Fruit fly (Drosophila melanogaster): ENCODE measurements around the gene CG3961.

CG3961 gene

dm6 chr3L:18837707-18838244 is 52.5 kb downstream of the CG3961 start (continued):
- TF ChIP-seq CG12744 (GFP tag; optimal IDR thresholded peaks at IDR 0.05) (no peak), CG12769 (tag; optimal IDR thresholded peaks at IDR 0.05) (peak; percentile 40), lbe (GFP tag; optimal IDR thresholded peaks at IDR 0.05) (no peak), PHDP (tag; optimal IDR thresholded peaks at IDR 0.05) (no peak), CG9817 (tag; optimal IDR thresholded peaks at IDR 0.05) (no peak), CG7786 (GFP tag; optimal IDR thresholded peaks at IDR 0.05) (no peak), CG6854 (GFP tag; optimal IDR thresholded peaks at IDR 0.05) (peak; percentile 51), CG14667 (GFP tag; IDR thresholded peaks at IDR 0.05) (no peak), ttk (GFP tag; IDR thresholded peaks at IDR 0.05) (no peak), Fer3 (tag; optimal IDR thresholded peaks at IDR 0.05) (peak; percentile 23), CG8944 (GFP tag; optimal IDR thresholded peaks at IDR 0.05) (no peak), jigr1 (GFP tag; IDR thresholded peaks at IDR 0.05) (no peak), H2.0 (GFP tag; IDR thresholded peaks at IDR 0.05) (no peak), nerfin-1 (tag; optimal IDR thresholded peaks at IDR 0.05) (no peak), Fer1 (GFP tag; optimal IDR thresholded peaks at IDR 0.05) (no peak), Med (GFP tag) (peak; percentile 29), vnd (GFP tag; IDR thresholded peaks at IDR 0.05; ENCODE audit: partially characterized antibody) (no peak), Ravus (GFP tag; IDR thresholded peaks at IDR 0.05) (no peak), dpn (GFP tag; optimal IDR thresholded peaks at IDR 0.05) (no peak), Asciz (GFP tag; optimal IDR thresholded peaks at IDR 0.05) (no peak), Xbp1 (GFP tag; optimal IDR thresholded peaks at IDR 0.05) (no peak), shn (GFP tag; optimal IDR thresholded peaks at IDR 0.05) (no peak), pita (GFP tag; optimal IDR thresholded peaks at IDR 0.05) (no peak), nerfin-2 (GFP tag; IDR thresholded peaks at IDR 0.05; ENCODE audit: partially characterized antibody) (no peak), tio (GFP tag; optimal IDR thresholded peaks at IDR 0.05) (no peak), CG9797 (GFP tag; optimal IDR thresholded peaks at IDR 0.05) (no peak), CG5245 (GFP tag; optimal IDR thresholded peaks at IDR 0.05) (no peak), Kr (GFP tag; optimal IDR thresholded peaks at IDR 0.05) (no peak), sc (optimal IDR thresholded peaks at IDR 0.05) (no peak), sc (GFP tag; optimal IDR thresholded peaks at IDR 0.05) (no peak), Hr51 (GFP tag; optimal IDR thresholded peaks at IDR 0.05) (no peak), CG10654 (GFP tag; optimal IDR thresholded peaks at IDR 0.05) (no peak), fd3F (GFP tag; optimal IDR thresholded peaks at IDR 0.05) (no peak), Spps (tag; optimal IDR thresholded peaks at IDR 0.05) (no peak), CG7372 (GFP tag; IDR thresholded peaks at IDR 0.05) (no peak), cad (GFP tag; optimal IDR thresholded peaks at IDR 0.05) (no peak), Deaf1 (tag; optimal IDR thresholded peaks at IDR 0.05) (no peak), CTCF (GFP tag; optimal IDR thresholded peaks at IDR 0.05) (no peak), CG32772 (GFP tag; IDR thresholded peaks at IDR 0.05) (no peak), bab2 (GFP tag; optimal IDR thresholded peaks at IDR 0.05) (no peak), vvl (GFP tag; IDR thresholded peaks at IDR 0.05) (no peak), CoRest (tag; optimal IDR thresholded peaks at IDR 0.05) (no peak), dati (GFP tag; IDR thresholded peaks at IDR 0.05) (no peak), CG33213 (GFP tag; optimal IDR thresholded peaks at IDR 0.05) (no peak), pros (GFP tag; optimal IDR thresholded peaks at IDR 0.05) (no peak), Hsf (GFP tag; optimal IDR thresholded peaks at IDR 0.05) (no peak), CG17186 (GFP tag; optimal IDR thresholded peaks at IDR 0.05) (no peak), CG4854 (GFP tag; optimal IDR thresholded peaks at IDR 0.05) (peak; percentile 37), CG8478 (optimal IDR thresholded peaks at IDR 0.05) (no peak), ken (GFP tag; IDR thresholded peaks at IDR 0.05) (no peak), Vsx1 (GFP tag; optimal IDR thresholded peaks at IDR 0.05) (peak; percentile 46), CG17359 (tag; optimal IDR thresholded peaks at IDR 0.05) (peak; percentile 35)

Data from whole organism, embryonic.